Fruit fly (Drosophila melanogaster): Measurements from ENCODE around the gene grp.

DNA sequence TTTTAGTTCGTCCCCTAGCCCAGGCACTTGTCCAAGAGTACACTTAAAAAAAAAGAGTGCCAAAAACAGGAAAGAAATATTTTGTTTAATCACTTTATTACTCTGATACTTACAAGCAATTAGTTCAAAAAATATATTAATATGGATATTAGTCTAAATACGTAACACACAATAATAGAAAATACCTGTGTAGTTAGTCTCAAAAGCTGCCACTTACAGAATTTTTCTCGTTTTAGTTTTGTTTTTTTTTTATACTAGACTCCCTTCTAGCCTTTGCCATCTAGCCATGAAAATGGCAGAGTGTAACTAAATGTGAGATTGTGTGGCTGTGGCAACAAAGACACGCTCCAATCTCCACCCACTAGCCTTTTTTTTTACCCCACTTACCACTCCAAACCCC, 8.0 kb downstream of the grp start:
- TF ChIP-seq Dll (optimal IDR thresholded peaks at IDR 0.05) (no peak), psq (optimal IDR thresholded peaks at IDR 0.05) (no peak), pan (optimal IDR thresholded peaks at IDR 0.05) (no peak), EcR (GFP tag; optimal IDR thresholded peaks at IDR 0.05) (no peak), CG8478 (optimal IDR thresholded peaks at IDR 0.05) (no peak)
